Fruit fly (Drosophila melanogaster) whole organism, embryonic: ENCODE data around the gene htk.

Source experiments
- Abd-B ChIP-seq: fragments of 200-800 bp; sonication (Bioruptor generic); optimal IDR thresholded peaks from 2 replicates; lab custom pipeline; 2018; ENCODE audit warnings: missing biosample characterization, mild to moderate bottlenecking, missing genetic modification characterization, moderate library complexity
- Atf3 ChIP-seq: fragments of 200-800 bp; sonication (Bioruptor generic); optimal IDR thresholded peaks from 3 replicates; lab custom pipeline; 2016; ENCODE audit warnings: missing biosample characterization, missing genetic modification characterization
- CG11456 ChIP-seq: fragments of 200-800 bp; sonication (Bioruptor generic); IDR thresholded peaks from 3 replicates; pipeline ENCODE4 v1.3.6; 2022; ENCODE audit warnings: missing biosample characterization, missing genetic modification characterization
- CG13775 ChIP-seq: fragments of 200-800 bp; sonication (Bioruptor generic); optimal IDR thresholded peaks from 3 replicates; lab custom pipeline; 2017; ENCODE audit warnings: missing biosample characterization, mild to moderate bottlenecking, missing genetic modification characterization
- CG14441 ChIP-seq: fragments of 200-800 bp; sonication (Bioruptor generic); IDR thresholded peaks from 2 replicates; pipeline ENCODE4 v1.3.6; 2022; ENCODE audit warnings: missing biosample characterization, missing genetic modification characterization
- CG15073 ChIP-seq: fragments of 200-800 bp; sonication (Bioruptor generic); optimal IDR thresholded peaks from 2 replicates; lab custom pipeline; 2016; ENCODE audit warnings: missing biosample characterization, missing genetic modification characterization
- CG17361 ChIP-seq: fragments of 200-800 bp; sonication (Bioruptor generic); IDR thresholded peaks from 3 replicates; pipeline ENCODE4 v1.3.6; 2022; ENCODE audit warnings: missing biosample characterization, missing genetic modification characterization
- CG17385 ChIP-seq: fragments of 200-800 bp; sonication (Bioruptor generic); optimal IDR thresholded peaks from 3 replicates; lab custom pipeline; 2018; ENCODE audit warnings: missing biosample characterization, mild to moderate bottlenecking, missing genetic modification characterization
- CG18262 ChIP-seq: fragments of 200-800 bp; optimal IDR thresholded peaks from 3 replicates; lab custom pipeline; 2019; ENCODE audit warnings: missing biosample characterization, mild to moderate bottlenecking, missing genetic modification characterization, moderate library complexity
- CG31388 ChIP-seq: fragments of 200-800 bp; sonication (Bioruptor generic); optimal IDR thresholded peaks from 2 replicates; lab custom pipeline; 2016; ENCODE audit warnings: missing biosample characterization, missing genetic modification characterization
- CG34376 ChIP-seq: fragments of 200-800 bp; sonication (Bioruptor generic); optimal IDR thresholded peaks from 2 replicates; lab custom pipeline; 2018; ENCODE audit warnings: missing biosample characterization, mild to moderate bottlenecking, missing genetic modification characterization
- CG3847 ChIP-seq: fragments of 200-800 bp; sonication (Bioruptor generic); IDR thresholded peaks from 2 replicates; pipeline ENCODE4 v1.3.6; 2022; ENCODE audit warnings: missing biosample characterization, missing genetic modification characterization
- CG4360 ChIP-seq: fragments of 200-800 bp; sonication (Bioruptor generic); IDR thresholded peaks from 2 replicates; pipeline ENCODE4 v1.3.6; 2022; ENCODE audit warnings: missing biosample characterization, missing genetic modification characterization
- CG5180 ChIP-seq: fragments of 200-800 bp; sonication (Bioruptor generic); optimal IDR thresholded peaks from 3 replicates; lab custom pipeline; 2017; ENCODE audit warnings: missing biosample characterization, missing genetic modification characterization, mild to moderate bottlenecking, moderate library complexity, missing genetic modification reagents
- CG6254 ChIP-seq: fragments of 200-800 bp; sonication (Bioruptor generic); optimal IDR thresholded peaks from 3 replicates; lab custom pipeline; 2017; ENCODE audit warnings: mild to moderate bottlenecking, missing biosample characterization, missing genetic modification reagents, missing genetic modification characterization
- CG6272 ChIP-seq: fragments of 200-800 bp; sonication (Bioruptor generic); IDR thresholded peaks from 2 replicates; pipeline ENCODE4 v1.3.6; 2022; ENCODE audit warnings: missing biosample characterization, missing genetic modification characterization
- CG6689 ChIP-seq: fragments of 200-800 bp; sonication (Bioruptor generic); IDR thresholded peaks from 2 replicates; pipeline ENCODE4 v1.3.6; 2022; ENCODE audit warnings: missing biosample characterization, missing genetic modification characterization
- CG7839 ChIP-seq: fragments of 200-800 bp; sonication (Bioruptor generic); optimal IDR thresholded peaks from 3 replicates; lab custom pipeline; 2018; ENCODE audit warnings: missing biosample characterization, mild to moderate bottlenecking, missing genetic modification characterization, moderate library complexity
- CG8765 ChIP-seq: fragments of 200-800 bp; sonication (Bioruptor generic); IDR thresholded peaks from 2 replicates; pipeline ENCODE4 v1.3.6; 2022; ENCODE audit warnings: missing biosample characterization, missing genetic modification characterization
- Fer1 ChIP-seq: fragments of 200-800 bp; sonication (Bioruptor generic); optimal IDR thresholded peaks from 2 replicates; lab custom pipeline; 2017; ENCODE audit warnings: missing biosample characterization, mild to moderate bottlenecking, missing genetic modification characterization
- GATAe ChIP-seq: fragments of 200-800 bp; sonication (Bioruptor generic); conservative IDR thresholded peaks from 2 replicates; pipeline ENCODE4 v1.3.6; 2022; ENCODE audit warnings: missing biosample characterization, missing genetic modification characterization
- Hey ChIP-seq: fragments of 200-800 bp; sonication (Bioruptor generic); optimal IDR thresholded peaks from 3 replicates; lab custom pipeline; 2018; ENCODE audit warnings: missing biosample characterization, mild to moderate bottlenecking, missing genetic modification characterization
- Hmx ChIP-seq: fragments of 200-800 bp; sonication (Bioruptor generic); optimal IDR thresholded peaks from 2 replicates; lab custom pipeline; 2016; ENCODE audit warnings: missing biosample characterization, missing genetic modification characterization
- Hr51 ChIP-seq, 2 experiments: fragments of 200-800 bp; sonication (Bioruptor generic); optimal IDR thresholded peaks; 2 replicates in 1 of 2; 3 replicates in 1 of 2; lab custom pipeline; 2016 to 2018; ENCODE audit warnings: missing biosample characterization in 2 of 2, missing genetic modification characterization in 2 of 2, mild to moderate bottlenecking in 1 of 2, moderate library complexity in 1 of 2
- Jarid2 ChIP-seq: fragments of 200-800 bp; sonication (Bioruptor generic); optimal IDR thresholded peaks from 3 replicates; lab custom pipeline; 2017; ENCODE audit warnings: mild to moderate bottlenecking, missing biosample characterization, missing genetic modification reagents, missing genetic modification characterization
- Lpt ChIP-seq: fragments of >200 bp; optimal IDR thresholded peaks from 2 replicates; lab custom pipeline; 2018; ENCODE audit warnings: missing biosample characterization, missing genetic modification characterization
- Max ChIP-seq: fragments of 200-800 bp; sonication (Bioruptor generic); optimal IDR thresholded peaks from 2 replicates; lab custom pipeline; 2016; ENCODE audit warnings: missing biosample characterization, mild to moderate bottlenecking, missing genetic modification characterization
- NFAT ChIP-seq: fragments of 200-800 bp; sonication (Bioruptor generic); IDR thresholded peaks from 2 replicates; pipeline ENCODE4 v1.3.6; 2022; ENCODE audit warnings: missing biosample characterization, missing genetic modification characterization
- Nf-YC ChIP-seq: fragments of 200-800 bp; optimal IDR thresholded peaks from 3 replicates; lab custom pipeline; 2019; ENCODE audit warnings: missing biosample characterization, mild to moderate bottlenecking, missing genetic modification characterization, moderate library complexity
- Spps ChIP-seq: fragments of 200-800 bp; sonication (Bioruptor generic); optimal IDR thresholded peaks from 2 replicates; lab custom pipeline; 2018; ENCODE audit warnings: missing biosample characterization, mild to moderate bottlenecking, missing genetic modification characterization
- YL-1 ChIP-seq: fragments of 200-800 bp; sonication (Bioruptor generic); optimal IDR thresholded peaks from 3 replicates; lab custom pipeline; 2017; ENCODE audit warnings: missing biosample characterization, mild to moderate bottlenecking, missing genetic modification characterization
- ase ChIP-seq: fragments of 200-800 bp; sonication (Bioruptor generic); IDR thresholded peaks from 3 replicates; pipeline ENCODE4 v1.3.6; 2022; ENCODE audit warnings: missing biosample characterization, missing genetic modification characterization
- ato ChIP-seq: fragments of 200-800 bp; sonication (Bioruptor generic); IDR thresholded peaks from 2 replicates; pipeline ENCODE4 v1.3.6; 2022; ENCODE audit warnings: missing biosample characterization, missing genetic modification characterization; ENCODE audit not compliant: partially characterized antibody
- bab2 ChIP-seq: fragments of 200-800 bp; sonication (Bioruptor generic); optimal IDR thresholded peaks from 2 replicates; lab custom pipeline; 2016; ENCODE audit warnings: missing biosample characterization, missing genetic modification characterization
- bcd ChIP-seq: fragments of 200-800 bp; sonication (Bioruptor generic); optimal IDR thresholded peaks from 2 replicates; lab custom pipeline; 2017; ENCODE audit warnings: missing biosample characterization, mild to moderate bottlenecking, missing genetic modification characterization
- caup ChIP-seq: fragments of 200-800 bp; sonication (Bioruptor generic); optimal IDR thresholded peaks from 3 replicates; lab custom pipeline; 2017; ENCODE audit warnings: missing biosample characterization, mild to moderate bottlenecking, missing genetic modification characterization, moderate library complexity; ENCODE audit not compliant: severe bottlenecking
- cg ChIP-seq: fragments of 200-800 bp; sonication (Bioruptor generic); optimal IDR thresholded peaks from 3 replicates; lab custom pipeline; 2019; ENCODE audit warnings: missing biosample characterization, mild to moderate bottlenecking, missing genetic modification characterization, moderate library complexity
- chif ChIP-seq, 2 experiments: fragments of 200-800 bp; sonication (Bioruptor generic); optimal IDR thresholded peaks; 3 replicates each; lab custom pipeline; 2016; ENCODE audit warnings: missing biosample characterization in 2 of 2, missing genetic modification characterization in 2 of 2
- crc ChIP-seq: fragments of 200-800 bp; sonication (Bioruptor generic); optimal IDR thresholded peaks from 2 replicates; lab custom pipeline; 2016; ENCODE audit warnings: missing biosample characterization, missing genetic modification characterization
- dmrt11E ChIP-seq: fragments of 200-800 bp; sonication (Bioruptor generic); optimal IDR thresholded peaks from 3 replicates; lab custom pipeline; 2018; ENCODE audit warnings: missing biosample characterization, mild to moderate bottlenecking, missing genetic modification characterization, moderate library complexity
- fd102C ChIP-seq: fragments of 200-800 bp; sonication (Bioruptor generic); optimal IDR thresholded peaks from 2 replicates; lab custom pipeline; 2018; ENCODE audit warnings: missing biosample characterization, mild to moderate bottlenecking, missing genetic modification characterization, moderate library complexity
- fru ChIP-seq: fragments of >200 bp; optimal IDR thresholded peaks from 2 replicates; lab custom pipeline; 2017
- ftz-f1 ChIP-seq: fragments of 200-800 bp; sonication (Bioruptor generic); optimal IDR thresholded peaks from 2 replicates; lab custom pipeline; 2016; ENCODE audit warnings: missing biosample characterization, missing genetic modification characterization
- ham ChIP-seq: fragments of 200-800 bp; sonication (Bioruptor generic); IDR thresholded peaks from 2 replicates; pipeline ENCODE4 v1.3.6; 2022; ENCODE audit warnings: missing biosample characterization, missing genetic modification characterization
- jing ChIP-seq: fragments of 200-800 bp; sonication (Bioruptor generic); optimal IDR thresholded peaks from 2 replicates; lab custom pipeline; 2018; ENCODE audit warnings: missing biosample characterization, mild to moderate bottlenecking, missing genetic modification characterization
- jumu ChIP-seq: fragments of 200-800 bp; sonication (Bioruptor generic); optimal IDR thresholded peaks from 3 replicates; lab custom pipeline; 2016; ENCODE audit warnings: missing biosample characterization, missing genetic modification characterization
- nau ChIP-seq: fragments of 200-800 bp; sonication (Bioruptor generic); optimal IDR thresholded peaks from 3 replicates; lab custom pipeline; 2017; ENCODE audit warnings: missing biosample characterization, mild to moderate bottlenecking, missing genetic modification characterization, missing genetic modification reagents
- peb ChIP-seq: fragments of 200-800 bp; sonication (Bioruptor generic); IDR thresholded peaks from 2 replicates; pipeline ENCODE4 v1.3.6; 2022; ENCODE audit warnings: missing biosample characterization, missing genetic modification characterization
- scrt ChIP-seq: fragments of 200-800 bp; sonication (Bioruptor generic); optimal IDR thresholded peaks from 2 replicates; lab custom pipeline; 2018; ENCODE audit warnings: missing biosample characterization, mild to moderate bottlenecking, missing genetic modification characterization, moderate library complexity
- slbo ChIP-seq: fragments of 200-800 bp; sonication (Bioruptor generic); IDR thresholded peaks from 2 replicates; pipeline ENCODE4 v1.3.6; 2022; ENCODE audit warnings: missing biosample characterization, missing genetic modification characterization
- usp ChIP-seq: fragments of >200 bp; optimal IDR thresholded peaks from 2 replicates; lab custom pipeline; 2017; ENCODE audit warnings: missing biosample characterization, missing genetic modification characterization
- vvl ChIP-seq: fragments of 200-800 bp; sonication (Bioruptor generic); IDR thresholded peaks from 2 replicates; pipeline ENCODE4 v1.3.6; 2022; ENCODE audit warnings: missing biosample characterization, missing genetic modification characterization
- wek ChIP-seq: fragments of 200-800 bp; sonication (Bioruptor generic); optimal IDR thresholded peaks from 3 replicates; lab custom pipeline; 2018; ENCODE audit warnings: missing biosample characterization, mild to moderate bottlenecking, missing genetic modification characterization, moderate library complexity

The htk gene

dm6 chrX:18893433-18893832 lies 50.0 kb downstream of the htk start, which contains the start of gene Flacc (continued):
- TF ChIP-seq CG34376 (GFP tag; lab: Kevin White, UChicago): no peak
- TF ChIP-seq cg: no peak
- TF ChIP-seq CG3847 (GFP tag; lab: Robert Waterston, UW): no peak
- TF ChIP-seq GATAe (GFP tag; lab: Robert Waterston, UW): no peak
- TF ChIP-seq CG11456 (GFP tag; lab: Robert Waterston, UW): no peak
- no peak for TF ChIP-seq jing (GFP tag; lab: Kevin White, UChicago)
- TF ChIP-seq vvl (GFP tag; lab: Robert Waterston, UW): no peak
- no peak for TF ChIP-seq Hmx (GFP tag; lab: Kevin White, UChicago)
- TF ChIP-seq Fer1: no peak
- no peak for TF ChIP-seq usp (GFP tag; lab: Kevin White, UChicago)
- TF ChIP-seq CG18262 (tag; lab: Kevin White, UChicago): no peak
- no peak for TF ChIP-seq Abd-B (GFP tag; lab: Kevin White, UChicago)
- no peak for TF ChIP-seq CG6272
- TF ChIP-seq fru (lab: Kevin White, UChicago): no peak
- TF ChIP-seq ftz-f1: no peak
- no peak for TF ChIP-seq crc (GFP tag; lab: Kevin White, UChicago)
- TF ChIP-seq caup (GFP tag; lab: Kevin White, UChicago): no peak
- no peak for TF ChIP-seq nau (GFP tag; lab: Kevin White, UChicago)
- no peak for TF ChIP-seq CG13775 (GFP tag; lab: Kevin White, UChicago)
- TF ChIP-seq YL-1 (GFP tag; lab: Kevin White, UChicago): peak; percentile 37
- no peak for TF ChIP-seq dmrt11E (tag; lab: Kevin White, UChicago)
- no peak for TF ChIP-seq Spps (tag; lab: Kevin White, UChicago)
- TF ChIP-seq Hr51 (GFP tag; optimal IDR thresholded peaks at IDR 0.05; lab: Kevin White, UChicago): no peak
- TF ChIP-seq Hey (tag; lab: Kevin White, UChicago): no peak
- TF ChIP-seq Jarid2 (GFP tag; lab: Kevin White, UChicago): no peak
- no peak for TF ChIP-seq bcd (GFP tag; lab: Kevin White, UChicago)
- no peak for TF ChIP-seq CG14441
- TF ChIP-seq Atf3 (GFP tag; lab: Kevin White, UChicago): no peak
- no peak for TF ChIP-seq fd102C
- no peak for TF ChIP-seq CG17361 (GFP tag; lab: Robert Waterston, UW)
- no peak for TF ChIP-seq NFAT (GFP tag; lab: Robert Waterston, UW)
- TF ChIP-seq CG6689 (GFP tag; lab: Robert Waterston, UW): no peak
- no peak for TF ChIP-seq chif (GFP tag; optimal IDR thresholded peaks at IDR 0.05; lab: Kevin White, UChicago)
- no peak for TF ChIP-seq jumu
- TF ChIP-seq ase: no peak
- no peak for TF ChIP-seq peb
- TF ChIP-seq ato (GFP tag; lab: Robert Waterston, UW): peak; percentile 76
- no peak for TF ChIP-seq CG8765 (GFP tag; lab: Robert Waterston, UW)
- TF ChIP-seq Max: no peak
- no peak for TF ChIP-seq CG7839 (tag; lab: Kevin White, UChicago)
- no peak for TF ChIP-seq Lpt (GFP tag; lab: Kevin White, UChicago)
- no peak for TF ChIP-seq scrt
- no peak for TF ChIP-seq CG15073
- TF ChIP-seq Nf-YC (tag; lab: Kevin White, UChicago): no peak
- no peak for TF ChIP-seq CG4360 (GFP tag; lab: Robert Waterston, UW)
- no peak for TF ChIP-seq wek (GFP tag; lab: Kevin White, UChicago)
- no peak for TF ChIP-seq slbo (GFP tag; lab: Robert Waterston, UW)
- no peak for TF ChIP-seq CG31388 (GFP tag; lab: Kevin White, UChicago)
- TF ChIP-seq CG6254 (GFP tag; lab: Kevin White, UChicago): no peak
- no peak for TF ChIP-seq ham (GFP tag; lab: Robert Waterston, UW)
- no peak for TF ChIP-seq bab2 (GFP tag; lab: Kevin White, UChicago)
- no peak for TF ChIP-seq CG5180
- TF ChIP-seq CG17385 (GFP tag; lab: Kevin White, UChicago): peak; percentile 95
